Fruit fly (Drosophila melanogaster) whole organism, pupa: ENCODE data around the gene CG45064.

Experiments
- CG10348 ChIP-seq: fragments of 200-800 bp; sonication (Bioruptor generic); IDR thresholded peaks from 2 replicates; pipeline ENCODE4 v1.3.6; 2022; ENCODE audit warnings: missing biosample characterization, missing genetic modification characterization
- CG12605 ChIP-seq: fragments of 200-800 bp; sonication (Bioruptor generic); IDR thresholded peaks from 2 replicates; pipeline ENCODE4 v1.3.6; 2022; ENCODE audit warnings: missing biosample characterization, missing genetic modification characterization
- CG14655 ChIP-seq: fragments of 200-800 bp; sonication (Bioruptor generic); optimal IDR thresholded peaks from 3 replicates; lab custom pipeline; 2017; ENCODE audit warnings: mild to moderate bottlenecking, missing biosample characterization, missing genetic modification reagents, missing genetic modification characterization
- CG15710 ChIP-seq: fragments of 200-800 bp; sonication (Bioruptor generic); optimal IDR thresholded peaks from 2 replicates; lab custom pipeline; 2018; ENCODE audit warnings: missing biosample characterization, mild to moderate bottlenecking, missing genetic modification characterization, moderate library complexity
- CG34367 ChIP-seq: fragments of 200-800 bp; sonication (Bioruptor generic); optimal IDR thresholded peaks from 2 replicates; lab custom pipeline; 2018; ENCODE audit warnings: missing biosample characterization, mild to moderate bottlenecking, missing genetic modification characterization
- CG8159 ChIP-seq: fragments of 200-800 bp; sonication (Bioruptor generic); optimal IDR thresholded peaks from 3 replicates; lab custom pipeline; 2018; ENCODE audit warnings: missing biosample characterization, mild to moderate bottlenecking, missing genetic modification characterization, moderate library complexity
- CG9948 ChIP-seq: fragments of 200-800 bp; sonication (Bioruptor generic); optimal IDR thresholded peaks from 2 replicates; lab custom pipeline; 2018; ENCODE audit warnings: missing biosample characterization, mild to moderate bottlenecking, missing genetic modification characterization, moderate library complexity
- EcR ChIP-seq: fragments of 200-800 bp; sonication (Bioruptor generic); optimal IDR thresholded peaks from 3 replicates; lab custom pipeline; 2019; ENCODE audit warnings: missing biosample characterization, missing genetic modification characterization, mild to moderate bottlenecking, moderate library complexity, missing genetic modification reagents
- Pif1A ChIP-seq: fragments of 200-800 bp; sonication (Bioruptor generic); optimal IDR thresholded peaks from 3 replicates; lab custom pipeline; 2016; ENCODE audit warnings: missing biosample characterization, missing genetic modification characterization
- Snoo ChIP-seq: fragments of 200-800 bp; sonication (Bioruptor generic); optimal IDR thresholded peaks from 3 replicates; lab custom pipeline; 2017; ENCODE audit warnings: missing biosample characterization, mild to moderate bottlenecking, missing genetic modification characterization, inconsistent platforms

DNA sequence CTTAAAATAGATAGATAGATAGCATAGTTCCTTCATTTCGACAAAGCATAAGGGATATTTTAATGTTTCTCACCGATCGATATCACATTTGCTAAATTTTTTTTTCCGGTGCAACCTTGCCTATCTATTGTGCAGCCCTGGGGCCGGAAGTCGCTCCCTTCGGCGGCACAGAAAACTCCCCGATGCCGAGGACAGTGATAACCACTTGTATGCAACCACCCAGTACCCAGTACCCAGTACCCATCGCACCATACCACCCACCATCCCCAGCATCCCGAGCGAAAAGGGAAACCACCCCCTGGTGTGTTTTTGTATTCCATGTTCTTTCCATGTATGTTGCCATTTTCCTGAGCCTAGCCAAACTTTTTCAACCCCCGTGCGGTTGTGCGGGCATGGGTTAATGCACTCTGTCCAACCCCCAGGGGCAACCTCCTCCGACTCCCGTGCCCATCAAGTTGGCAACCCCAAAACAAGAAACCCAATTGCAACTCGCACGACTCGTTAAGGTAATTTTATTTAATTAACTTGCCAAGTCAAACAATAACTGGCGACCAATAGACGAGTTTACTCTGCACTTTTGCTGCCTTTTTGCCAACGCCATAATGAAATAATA, 40.4 kb downstream of the CG45064 start:
- no peak for TF ChIP-seq CG9948
- no peak for TF ChIP-seq CG8159 (tag; lab: Kevin White, UChicago)
- no peak for TF ChIP-seq CG12605 (GFP tag; lab: Robert Waterston, UW)
- TF ChIP-seq CG14655 (GFP tag; lab: Kevin White, UChicago): no peak
- no peak for TF ChIP-seq CG34367 (tag; lab: Kevin White, UChicago)
- no peak for TF ChIP-seq Pif1A (GFP tag; lab: Kevin White, UChicago)
- no peak for TF ChIP-seq CG15710 (tag; lab: Kevin White, UChicago)
- TF ChIP-seq EcR (GFP tag; lab: Kevin White, UChicago): peak; percentile 72
- no peak for TF ChIP-seq Snoo (tag; lab: Kevin White, UChicago)
- TF ChIP-seq CG10348 (GFP tag; lab: Robert Waterston, UW): no peak
